Fruit fly (Drosophila melanogaster) whole organism, embryonic: ENCODE data around the gene VhaM9.7-b.
A peak's percentile ranks its signal among the peaks of the same experiment; 100 is the strongest.

Source experiments
- Atf-2 ChIP-seq: fragments of 200-800 bp; sonication (Bioruptor generic); optimal IDR thresholded peaks from 2 replicates; lab custom pipeline; 2016; ENCODE audit warnings: missing biosample characterization, missing genetic modification characterization
- B-H1 ChIP-seq: fragments of 200-800 bp; sonication (Bioruptor generic); IDR thresholded peaks from 3 replicates; pipeline ENCODE4 v1.3.6; 2022; ENCODE audit warnings: missing biosample characterization, missing genetic modification characterization
- BEAF-32 ChIP-seq: fragments of 200-800 bp; sonication (Bioruptor generic); optimal IDR thresholded peaks from 3 replicates; lab custom pipeline; 2017; ENCODE audit warnings: missing biosample characterization, missing genetic modification characterization, mild to moderate bottlenecking, moderate library complexity, missing genetic modification reagents
- CG10431 ChIP-seq: fragments of 200-800 bp; sonication (Bioruptor generic); optimal IDR thresholded peaks from 3 replicates; lab custom pipeline; 2018; ENCODE audit warnings: missing biosample characterization, mild to moderate bottlenecking, missing genetic modification characterization
- CG11456 ChIP-seq: fragments of 200-800 bp; sonication (Bioruptor generic); IDR thresholded peaks from 3 replicates; pipeline ENCODE4 v1.3.6; 2022; ENCODE audit warnings: missing biosample characterization, missing genetic modification characterization
- CG12942 ChIP-seq: fragments of 200-800 bp; sonication (Bioruptor generic); optimal IDR thresholded peaks from 3 replicates; lab custom pipeline; 2016; ENCODE audit warnings: missing biosample characterization, missing genetic modification characterization
- CG1603 ChIP-seq: fragments of 200-800 bp; sonication (Bioruptor generic); optimal IDR thresholded peaks from 2 replicates; lab custom pipeline; 2019; ENCODE audit warnings: missing biosample characterization, mild to moderate bottlenecking, missing genetic modification characterization, moderate library complexity
- CG16779 ChIP-seq: fragments of 200-800 bp; sonication (Bioruptor generic); IDR thresholded peaks from 2 replicates; pipeline ENCODE4 v1.3.6; 2022; ENCODE audit warnings: missing biosample characterization, missing genetic modification characterization
- CG18262 ChIP-seq: fragments of 200-800 bp; optimal IDR thresholded peaks from 3 replicates; lab custom pipeline; 2019; ENCODE audit warnings: missing biosample characterization, mild to moderate bottlenecking, missing genetic modification characterization, moderate library complexity
- CG1832 ChIP-seq: fragments of 200-800 bp; sonication (Bioruptor generic); optimal IDR thresholded peaks from 2 replicates; lab custom pipeline; 2017; ENCODE audit warnings: missing biosample characterization, mild to moderate bottlenecking, missing genetic modification characterization, inconsistent platforms
- CG30020 ChIP-seq: fragments of 200-800 bp; optimal IDR thresholded peaks from 2 replicates; lab custom pipeline; 2019; ENCODE audit warnings: missing biosample characterization, mild to moderate bottlenecking, missing genetic modification characterization, moderate library complexity
- CG31365 ChIP-seq: fragments of 200-800 bp; sonication (Bioruptor generic); optimal IDR thresholded peaks from 2 replicates; lab custom pipeline; 2018; ENCODE audit warnings: missing biosample characterization, mild to moderate bottlenecking, missing genetic modification characterization
- CG3995 ChIP-seq: fragments of 200-800 bp; sonication (Bioruptor generic); optimal IDR thresholded peaks from 3 replicates; lab custom pipeline; 2016; ENCODE audit warnings: missing biosample characterization, missing genetic modification characterization
- CG4360 ChIP-seq: fragments of 200-800 bp; sonication (Bioruptor generic); IDR thresholded peaks from 2 replicates; pipeline ENCODE4 v1.3.6; 2022; ENCODE audit warnings: missing biosample characterization, missing genetic modification characterization
- CG4617 ChIP-seq: fragments of 200-800 bp; sonication (Bioruptor generic); optimal IDR thresholded peaks from 3 replicates; lab custom pipeline; 2016; ENCODE audit warnings: missing biosample characterization, missing genetic modification characterization, borderline replicate concordance
- CG7786 ChIP-seq: fragments of 200-800 bp; sonication (Bioruptor generic); optimal IDR thresholded peaks from 2 replicates; lab custom pipeline; 2016; ENCODE audit warnings: missing biosample characterization, missing genetic modification characterization
- CG8924 ChIP-seq: fragments of 200-800 bp; optimal IDR thresholded peaks from 3 replicates; lab custom pipeline; 2019; ENCODE audit warnings: missing biosample characterization, mild to moderate bottlenecking, missing genetic modification characterization, moderate library complexity
- CG9876 ChIP-seq: fragments of 200-800 bp; sonication (Bioruptor generic); optimal IDR thresholded peaks from 2 replicates; lab custom pipeline; 2016; ENCODE audit warnings: missing biosample characterization, missing genetic modification characterization
- Camta ChIP-seq: fragments of 200-800 bp; sonication (Bioruptor generic); optimal IDR thresholded peaks from 2 replicates; lab custom pipeline; 2016; ENCODE audit warnings: missing biosample characterization, missing genetic modification characterization
- Dip2 ChIP-seq: fragments of 200-800 bp; sonication (Bioruptor generic); IDR thresholded peaks from 2 replicates; pipeline ENCODE4 v1.3.6; 2022; ENCODE audit warnings: missing biosample characterization, missing genetic modification characterization
- Drgx ChIP-seq: fragments of 200-800 bp; sonication (Bioruptor generic); IDR thresholded peaks from 2 replicates; pipeline ENCODE4 v1.3.6; 2022; ENCODE audit warnings: missing biosample characterization, missing genetic modification characterization
- Ets65A ChIP-seq: fragments of 200-800 bp; sonication (Bioruptor generic); peaks from one replicate; lab custom pipeline; 2016; ENCODE audit warnings: missing biosample characterization, missing genetic modification characterization
- Hr51 ChIP-seq, 2 experiments: fragments of 200-800 bp; sonication (Bioruptor generic); optimal IDR thresholded peaks; 2 replicates in 1 of 2; 3 replicates in 1 of 2; lab custom pipeline; 2016 to 2018; ENCODE audit warnings: missing biosample characterization in 2 of 2, missing genetic modification characterization in 2 of 2, mild to moderate bottlenecking in 1 of 2, moderate library complexity in 1 of 2
- Meics ChIP-seq: fragments of 200-800 bp; sonication (Bioruptor generic); optimal IDR thresholded peaks from 2 replicates; lab custom pipeline; 2017; ENCODE audit warnings: missing biosample characterization, mild to moderate bottlenecking, missing genetic modification characterization
- Mes4 ChIP-seq: fragments of 200-800 bp; sonication (Bioruptor generic); optimal IDR thresholded peaks from 2 replicates; lab custom pipeline; 2016; ENCODE audit warnings: missing biosample characterization, missing genetic modification characterization
- NFAT ChIP-seq: fragments of 200-800 bp; sonication (Bioruptor generic); IDR thresholded peaks from 2 replicates; pipeline ENCODE4 v1.3.6; 2022; ENCODE audit warnings: missing biosample characterization, missing genetic modification characterization
- Oli ChIP-seq: fragments of 200-800 bp; sonication (Bioruptor generic); optimal IDR thresholded peaks from 2 replicates; lab custom pipeline; 2018; ENCODE audit warnings: missing biosample characterization, mild to moderate bottlenecking, missing genetic modification characterization, moderate library complexity
- PHDP ChIP-seq: fragments of 200-800 bp; sonication (Bioruptor generic); optimal IDR thresholded peaks from 3 replicates; lab custom pipeline; 2018; ENCODE audit warnings: missing biosample characterization, mild to moderate bottlenecking, missing genetic modification characterization, moderate library complexity
- Pdp1 ChIP-seq, 2 experiments: fragments of 200-800 bp; sonication (Bioruptor generic); optimal IDR thresholded peaks; 3 replicates each; lab custom pipeline; 2016; ENCODE audit warnings: missing biosample characterization in 2 of 2, missing genetic modification characterization in 2 of 2, mild to moderate bottlenecking in 1 of 2, moderate library complexity in 1 of 2
- Ptx1 ChIP-seq: fragments of 200-800 bp; sonication (Bioruptor generic); IDR thresholded peaks from 2 replicates; pipeline ENCODE4 v1.3.6; 2022; ENCODE audit warnings: missing biosample characterization, missing genetic modification characterization
- Sin3A ChIP-seq: fragments of >200 bp; optimal IDR thresholded peaks from 2 replicates; lab custom pipeline; 2018
- Sry-β ChIP-seq: fragments of 200-800 bp; sonication (Bioruptor generic); optimal IDR thresholded peaks from 2 replicates; lab custom pipeline; 2018; ENCODE audit warnings: missing biosample characterization, mild to moderate bottlenecking, missing genetic modification characterization, moderate library complexity
- Stat92E ChIP-seq, 3 experiments: fragments of >200 bp in 2 of 3; fragments of 200-800 bp in 1 of 3; sonication (Bioruptor generic) in 1 of 3; optimal IDR thresholded peaks; 2 replicates each; lab custom pipeline; 2017 to 2019; ENCODE audit warnings: missing biosample characterization in 3 of 3, missing genetic modification characterization in 3 of 3, mild to moderate bottlenecking in 1 of 3, moderate library complexity in 1 of 3
- abd-A ChIP-seq: fragments of 200-800 bp; sonication (Bioruptor generic); optimal IDR thresholded peaks from 3 replicates; lab custom pipeline; 2019; ENCODE audit warnings: missing biosample characterization, mild to moderate bottlenecking, missing genetic modification characterization, moderate library complexity
- crp ChIP-seq, 2 experiments: fragments of 200-800 bp; sonication (Bioruptor generic); optimal IDR thresholded peaks; 2 replicates in 1 of 2; 3 replicates in 1 of 2; lab custom pipeline; 2017; ENCODE audit warnings: missing biosample characterization in 2 of 2, missing genetic modification characterization in 2 of 2, mild to moderate bottlenecking in 1 of 2, moderate library complexity in 1 of 2
- cwo ChIP-seq: fragments of 200-800 bp; sonication (Bioruptor generic); optimal IDR thresholded peaks from 3 replicates; lab custom pipeline; 2017; ENCODE audit warnings: missing biosample characterization, missing genetic modification characterization, mild to moderate bottlenecking, moderate library complexity, missing genetic modification reagents
- emc ChIP-seq: fragments of 200-800 bp; sonication (Bioruptor generic); optimal IDR thresholded peaks from 2 replicates; lab custom pipeline; 2016; ENCODE audit warnings: missing biosample characterization, missing genetic modification characterization
- fd3F ChIP-seq: fragments of 200-800 bp; sonication (Bioruptor generic); optimal IDR thresholded peaks from 2 replicates; lab custom pipeline; 2018; ENCODE audit warnings: missing biosample characterization, mild to moderate bottlenecking, missing genetic modification characterization, moderate library complexity
- ftz-f1 ChIP-seq: fragments of 200-800 bp; sonication (Bioruptor generic); optimal IDR thresholded peaks from 2 replicates; lab custom pipeline; 2016; ENCODE audit warnings: missing biosample characterization, missing genetic modification characterization
- fu2 ChIP-seq: fragments of 200-800 bp; sonication (Bioruptor generic); optimal IDR thresholded peaks from 2 replicates; lab custom pipeline; 2016; ENCODE audit warnings: missing biosample characterization, missing genetic modification characterization
- gsb-n ChIP-seq: fragments of 200-800 bp; sonication (Bioruptor generic); optimal IDR thresholded peaks from 3 replicates; lab custom pipeline; 2018; ENCODE audit warnings: missing biosample characterization, mild to moderate bottlenecking, missing genetic modification characterization
- hbn ChIP-seq: fragments of 200-800 bp; sonication (Bioruptor generic); IDR thresholded peaks from 2 replicates; pipeline ENCODE4 v1.3.6; 2022; ENCODE audit warnings: missing biosample characterization, missing genetic modification characterization; ENCODE audit not compliant: partially characterized antibody
- kay ChIP-seq: fragments of 200-800 bp; sonication (Bioruptor generic); optimal IDR thresholded peaks from 2 replicates; lab custom pipeline; 2016; ENCODE audit warnings: missing biosample characterization, missing genetic modification characterization
- lilli ChIP-seq: fragments of 200-800 bp; sonication (Bioruptor generic); optimal IDR thresholded peaks from 3 replicates; lab custom pipeline; 2016; ENCODE audit warnings: missing biosample characterization, missing genetic modification characterization
- pho ChIP-seq: fragments of 200-800 bp; sonication (Bioruptor generic); optimal IDR thresholded peaks from 2 replicates; lab custom pipeline; 2016; ENCODE audit warnings: missing biosample characterization, missing genetic modification characterization
- ro ChIP-seq: fragments of 200-800 bp; sonication (Bioruptor generic); IDR thresholded peaks from 2 replicates; pipeline ENCODE4 v1.3.6; 2022; ENCODE audit warnings: missing biosample characterization, missing genetic modification characterization
- schlank ChIP-seq: fragments of 200-800 bp; sonication (Bioruptor generic); optimal IDR thresholded peaks from 2 replicates; lab custom pipeline; 2018; ENCODE audit warnings: missing biosample characterization, mild to moderate bottlenecking, missing genetic modification characterization
- unc-4 ChIP-seq: fragments of 200-800 bp; sonication (Bioruptor generic); IDR thresholded peaks from 2 replicates; pipeline ENCODE4 v1.3.6; 2022; ENCODE audit warnings: missing biosample characterization, missing genetic modification characterization; ENCODE audit not compliant: partially characterized antibody
- vfl ChIP-seq: fragments of 200-800 bp; sonication (Bioruptor generic); optimal IDR thresholded peaks from 2 replicates; lab custom pipeline; 2016; ENCODE audit warnings: missing biosample characterization, missing genetic modification characterization
- wek ChIP-seq: fragments of 200-800 bp; sonication (Bioruptor generic); optimal IDR thresholded peaks from 3 replicates; lab custom pipeline; 2018; ENCODE audit warnings: missing biosample characterization, mild to moderate bottlenecking, missing genetic modification characterization, moderate library complexity

The VhaM9.7-b gene

dm6 chr3L:21516716-21517266, 22.9 kb upstream of the VhaM9.7-b start (continued):
- TF ChIP-seq cwo (GFP tag; lab: Kevin White, UChicago) (no peak), CG10431 (peak; percentile 85), unc-4 (GFP tag; lab: Robert Waterston, UW) (peak; percentile 14; the same call in 1 of the 2 replicates), gsb-n (tag; lab: Kevin White, UChicago) (peak; percentile 38), ftz-f1 (GFP tag; lab: Kevin White, UChicago) (peak; percentile 87), Sin3A (lab: Kevin White, UChicago) (peak; percentile 68), Pdp1 (GFP tag; optimal IDR thresholded peaks at IDR 0.05; lab: Kevin White, UChicago) (peak in 1 of 2 experiments; percentile 8), pho (GFP tag; lab: Kevin White, UChicago) (peak; percentile 6), CG4360 (GFP tag; lab: Robert Waterston, UW) (no peak), CG11456 (no peak), hbn (GFP tag; lab: Robert Waterston, UW) (no peak), Ets65A (GFP tag; lab: Kevin White, UChicago) (no peak), Hr51 (GFP tag; optimal IDR thresholded peaks at IDR 0.05; lab: Kevin White, UChicago) (peak in 1 of 2 experiments; percentile 24), Sry-β (no peak), CG18262 (tag; lab: Kevin White, UChicago) (peak; percentile 10), Stat92E (GFP tag; optimal IDR thresholded peaks at IDR 0.05; lab: Kevin White, UChicago) (no peak), Mes4 (GFP tag; lab: Kevin White, UChicago) (no peak), CG3995 (GFP tag; lab: Kevin White, UChicago) (no peak), lilli (GFP tag; lab: Kevin White, UChicago) (peak; percentile 38), CG12942 (GFP tag; lab: Kevin White, UChicago) (no peak), Camta (peak; percentile 27), CG1832 (GFP tag; lab: Kevin White, UChicago) (no peak), B-H1 (GFP tag; lab: Robert Waterston, UW) (no peak), abd-A (no peak), BEAF-32 (GFP tag; lab: Kevin White, UChicago) (peak; percentile 42), fu2 (GFP tag; lab: Kevin White, UChicago) (no peak), ro (GFP tag; lab: Robert Waterston, UW) (no peak), wek (GFP tag; lab: Kevin White, UChicago) (no peak), kay (GFP tag; lab: Kevin White, UChicago) (no peak), vfl (GFP tag; lab: Kevin White, UChicago) (peak; percentile 37), schlank (tag; lab: Kevin White, UChicago) (no peak), CG31365 (no peak), Ptx1 (GFP tag; lab: Robert Waterston, UW) (no peak), CG8924 (tag; lab: Kevin White, UChicago) (peak; percentile 59), CG4617 (GFP tag; lab: Kevin White, UChicago) (peak; percentile 95), CG16779 (GFP tag; lab: Robert Waterston, UW) (no peak), Atf-2 (GFP tag; lab: Kevin White, UChicago) (peak; percentile 13), CG9876 (no peak), Drgx (GFP tag; lab: Robert Waterston, UW) (no peak), emc (GFP tag; lab: Kevin White, UChicago) (no peak), CG7786 (GFP tag; lab: Kevin White, UChicago) (peak; percentile 42), CG30020 (tag; lab: Kevin White, UChicago) (peak; percentile 53), PHDP (tag; lab: Kevin White, UChicago) (no peak), CG1603 (peak; percentile 14), crp (GFP tag; optimal IDR thresholded peaks at IDR 0.05; lab: Kevin White, UChicago) (no peak), NFAT (no peak), Meics (GFP tag; lab: Kevin White, UChicago) (no peak), Oli (no peak), fd3F (GFP tag; lab: Kevin White, UChicago) (no peak), Dip2 (no peak)
